Fruit fly (Drosophila melanogaster) whole organism, prepupa: ENCODE data around the gene THADA.
A peak's percentile ranks its signal among the peaks of the same experiment; 100 is the strongest.

Experiments used
- Blimp-1 ChIP-seq: fragments of 200-800 bp; sonication (Bioruptor generic); optimal IDR thresholded peaks from 3 replicates; lab custom pipeline; 2017; ENCODE audit warnings: missing biosample characterization, missing genetic modification characterization, mild to moderate bottlenecking, moderate library complexity, missing genetic modification reagents
- CG10631 ChIP-seq: fragments of 200-800 bp; sonication (Bioruptor generic); optimal IDR thresholded peaks from 2 replicates; lab custom pipeline; 2016; ENCODE audit warnings: missing biosample characterization, missing genetic modification characterization
- CG10669 ChIP-seq: fragments of 200-800 bp; sonication (Bioruptor generic); optimal IDR thresholded peaks from 3 replicates; lab custom pipeline; 2018; ENCODE audit warnings: missing biosample characterization, mild to moderate bottlenecking, missing genetic modification characterization, moderate library complexity
- CG11294 ChIP-seq: fragments of 200-800 bp; sonication (Bioruptor generic); IDR thresholded peaks from 2 replicates; pipeline ENCODE4 v1.3.6; 2022; ENCODE audit warnings: missing biosample characterization, missing genetic modification characterization
- CG11762 ChIP-seq: fragments of 200-800 bp; sonication (Bioruptor generic); optimal IDR thresholded peaks from 3 replicates; lab custom pipeline; 2016; ENCODE audit warnings: missing biosample characterization, missing genetic modification characterization; ENCODE audit not compliant: insufficient read depth
- CG11902 ChIP-seq: fragments of 200-800 bp; sonication (Bioruptor generic); optimal IDR thresholded peaks from 3 replicates; lab custom pipeline; 2016; ENCODE audit warnings: missing biosample characterization, missing genetic modification characterization
- CG15336 ChIP-seq: fragments of 200-800 bp; sonication (Bioruptor generic); IDR thresholded peaks from 2 replicates; pipeline ENCODE4 v1.3.6; 2022; ENCODE audit warnings: missing biosample characterization, missing genetic modification characterization
- CG1621 ChIP-seq: fragments of 200-800 bp; sonication (Bioruptor generic); optimal IDR thresholded peaks from 3 replicates; lab custom pipeline; 2018; ENCODE audit warnings: missing biosample characterization, mild to moderate bottlenecking, missing genetic modification characterization
- CG16779 ChIP-seq: fragments of 200-800 bp; sonication (Bioruptor generic); optimal IDR thresholded peaks from 3 replicates; lab custom pipeline; 2017; ENCODE audit warnings: missing biosample characterization, mild to moderate bottlenecking, missing genetic modification characterization
- CG31627 ChIP-seq: fragments of 200-800 bp; sonication (Bioruptor generic); optimal IDR thresholded peaks from 3 replicates; lab custom pipeline; 2016; ENCODE audit warnings: missing biosample characterization, missing genetic modification characterization
- CG32006 ChIP-seq: fragments of 200-800 bp; sonication (Bioruptor generic); optimal IDR thresholded peaks from 3 replicates; lab custom pipeline; 2017; ENCODE audit warnings: missing biosample characterization, mild to moderate bottlenecking, missing genetic modification characterization
- CG3919 ChIP-seq: fragments of 200-800 bp; sonication (Bioruptor generic); optimal IDR thresholded peaks from 3 replicates; lab custom pipeline; 2016; ENCODE audit warnings: missing biosample characterization, missing genetic modification characterization
- CG4318 ChIP-seq: fragments of 200-800 bp; sonication (Bioruptor generic); optimal IDR thresholded peaks from 3 replicates; lab custom pipeline; 2017; ENCODE audit warnings: missing biosample characterization, mild to moderate bottlenecking, missing genetic modification characterization
- CG6276 ChIP-seq: fragments of 200-800 bp; sonication (Bioruptor generic); optimal IDR thresholded peaks from 2 replicates; lab custom pipeline; 2017; ENCODE audit warnings: missing biosample characterization, mild to moderate bottlenecking, missing genetic modification characterization
- CG6808 ChIP-seq: fragments of 200-800 bp; sonication (Bioruptor generic); optimal IDR thresholded peaks from 3 replicates; lab custom pipeline; 2017; ENCODE audit warnings: missing biosample characterization, missing genetic modification characterization, mild to moderate bottlenecking, moderate library complexity, missing genetic modification reagents
- CG8119 ChIP-seq: fragments of 200-800 bp; sonication (Bioruptor generic); IDR thresholded peaks from 3 replicates; pipeline ENCODE4 v1.3.6; 2022; ENCODE audit warnings: missing biosample characterization, missing genetic modification characterization
- Eip75B ChIP-seq: fragments of 200-800 bp; sonication (Bioruptor generic); optimal IDR thresholded peaks from 3 replicates; lab custom pipeline; 2016; ENCODE audit warnings: missing biosample characterization, missing genetic modification characterization
- Eip78C ChIP-seq: fragments of 200-800 bp; sonication (Bioruptor generic); peaks from one replicate; lab custom pipeline; 2016; ENCODE audit warnings: missing biosample characterization, missing genetic modification characterization
- Ets96B ChIP-seq: fragments of 200-800 bp; optimal IDR thresholded peaks from 2 replicates; lab custom pipeline; 2019; ENCODE audit warnings: missing biosample characterization, mild to moderate bottlenecking, missing genetic modification characterization, moderate library complexity
- Gug ChIP-seq: fragments of 200-800 bp; sonication (Bioruptor generic); IDR thresholded peaks from 2 replicates; pipeline ENCODE4 v1.3.6; 2022; ENCODE audit warnings: missing biosample characterization, missing genetic modification characterization
- Hr38 ChIP-seq: sonication (Bioruptor generic); optimal IDR thresholded peaks from 2 replicates; lab custom pipeline; 2016; ENCODE audit warnings: missing biosample characterization, missing genetic modification characterization
- Hr4 ChIP-seq: fragments of 200-800 bp; sonication (Bioruptor generic); optimal IDR thresholded peaks from 3 replicates; lab custom pipeline; 2016; ENCODE audit warnings: missing biosample characterization, missing genetic modification characterization
- Met ChIP-seq: fragments of 200-800 bp; sonication (Bioruptor generic); optimal IDR thresholded peaks from 3 replicates; lab custom pipeline; 2016; ENCODE audit warnings: missing biosample characterization, missing genetic modification characterization
- OdsH ChIP-seq: fragments of 200-800 bp; sonication (Bioruptor generic); optimal IDR thresholded peaks from 3 replicates; lab custom pipeline; 2016; ENCODE audit warnings: missing biosample characterization, missing genetic modification characterization
- Smox ChIP-seq: fragments of 200-800 bp; sonication (Bioruptor generic); optimal IDR thresholded peaks from 3 replicates; lab custom pipeline; 2016; ENCODE audit warnings: missing biosample characterization, missing genetic modification characterization
- Sox102F ChIP-seq: fragments of 200-800 bp; sonication (Bioruptor generic); optimal IDR thresholded peaks from 2 replicates; lab custom pipeline; 2016; ENCODE audit warnings: missing biosample characterization, mild to moderate bottlenecking, missing genetic modification characterization
- Sox14 ChIP-seq: fragments of 200-800 bp; sonication (Bioruptor generic); optimal IDR thresholded peaks from 3 replicates; lab custom pipeline; 2016; ENCODE audit warnings: missing biosample characterization, missing genetic modification characterization
- Sox15 ChIP-seq: fragments of 200-800 bp; sonication (Bioruptor generic); optimal IDR thresholded peaks from 3 replicates; lab custom pipeline; 2016; ENCODE audit warnings: missing biosample characterization, missing genetic modification characterization
- achi ChIP-seq: fragments of 200-800 bp; sonication (Bioruptor generic); optimal IDR thresholded peaks from 3 replicates; lab custom pipeline; 2016; ENCODE audit warnings: missing biosample characterization, missing genetic modification characterization
- acj6 ChIP-seq: fragments of 200-800 bp; sonication (Bioruptor generic); optimal IDR thresholded peaks from 3 replicates; lab custom pipeline; 2016; ENCODE audit warnings: missing biosample characterization, missing genetic modification characterization
- dac ChIP-seq: fragments of 200-800 bp; sonication (Bioruptor generic); optimal IDR thresholded peaks from 2 replicates; lab custom pipeline; 2017; ENCODE audit warnings: missing biosample characterization, mild to moderate bottlenecking, missing genetic modification characterization
- eg ChIP-seq: fragments of 200-800 bp; sonication (Bioruptor generic); IDR thresholded peaks from 3 replicates; pipeline ENCODE4 v1.3.6; 2022; ENCODE audit warnings: missing biosample characterization, missing genetic modification characterization
- esn ChIP-seq: fragments of 200-800 bp; sonication (Bioruptor generic); optimal IDR thresholded peaks from 2 replicates; lab custom pipeline; 2016; ENCODE audit warnings: missing biosample characterization, mild to moderate bottlenecking, missing genetic modification characterization, moderate library complexity
- fd59A ChIP-seq: fragments of 200-800 bp; sonication (Bioruptor generic); optimal IDR thresholded peaks from 2 replicates; lab custom pipeline; 2017; ENCODE audit warnings: missing biosample characterization, mild to moderate bottlenecking, missing genetic modification characterization, missing genetic modification reagents
- fkh ChIP-seq: fragments of 200-800 bp; sonication (Bioruptor generic); optimal IDR thresholded peaks from 3 replicates; lab custom pipeline; 2017; ENCODE audit warnings: missing biosample characterization, mild to moderate bottlenecking, missing genetic modification characterization, moderate library complexity
- lz ChIP-seq: fragments of 200-800 bp; sonication (Bioruptor generic); optimal IDR thresholded peaks from 3 replicates; lab custom pipeline; 2016; ENCODE audit warnings: missing biosample characterization, missing genetic modification characterization
- net ChIP-seq: fragments of 200-800 bp; sonication (Bioruptor generic); optimal IDR thresholded peaks from 3 replicates; lab custom pipeline; 2016; ENCODE audit warnings: missing biosample characterization, missing genetic modification characterization
- spab ChIP-seq: fragments of 200-800 bp; sonication (Bioruptor generic); optimal IDR thresholded peaks from 2 replicates; lab custom pipeline; 2017; ENCODE audit warnings: missing biosample characterization, mild to moderate bottlenecking, missing genetic modification characterization, missing genetic modification reagents
- svp ChIP-seq: fragments of 200-800 bp; sonication (Bioruptor generic); peaks from one replicate; lab custom pipeline; 2016; ENCODE audit warnings: missing biosample characterization, missing genetic modification characterization
- topi ChIP-seq: fragments of 200-800 bp; sonication (Bioruptor generic); optimal IDR thresholded peaks from 3 replicates; lab custom pipeline; 2016; ENCODE audit warnings: missing biosample characterization, missing genetic modification characterization

Gene THADA

dm6 chrX:19842397-19843261 is 22.7 kb downstream of the THADA start (continued):
- TF ChIP-seq CG11762 (GFP tag; lab: Kevin White, UChicago) (no peak), spab (peak; percentile 55), CG11902 (no peak), CG10631 (GFP tag; lab: Kevin White, UChicago) (peak; percentile 62), CG31627 (GFP tag; lab: Kevin White, UChicago) (peak; percentile 41), CG3919 (peak; percentile 34), Eip75B (GFP tag; lab: Kevin White, UChicago) (peak; percentile 56), Sox102F (peak; percentile 33), Sox14 (GFP tag; lab: Kevin White, UChicago) (peak; percentile 53), Sox15 (peak; percentile 36)

- peak; percentile 58 for TF ChIP-seq svp (GFP tag; lab: Kevin White, UChicago)
- TF ChIP-seq CG10669 (GFP tag; lab: Kevin White, UChicago) = no peak
- TF ChIP-seq CG11294 (GFP tag; lab: Robert Waterston, UW) = no peak
- no peak for TF ChIP-seq net (GFP tag; lab: Kevin White, UChicago)
- TF ChIP-seq CG32006 = no peak
- no peak for TF ChIP-seq CG6276 (GFP tag; lab: Kevin White, UChicago)
- TF ChIP-seq achi (GFP tag; lab: Kevin White, UChicago) = no peak
- TF ChIP-seq CG16779 (tag; lab: Kevin White, UChicago) = no peak
Observed at dm6 chrX:19840341-19840740, 25.0 kb downstream of the THADA start.

- no peak for TF ChIP-seq Met (GFP tag; lab: Kevin White, UChicago)
- no peak for TF ChIP-seq CG6808 (GFP tag; lab: Kevin White, UChicago)
- TF ChIP-seq CG3919 = no peak
- TF ChIP-seq CG11902 = no peak
- no peak for TF ChIP-seq acj6 (GFP tag; lab: Kevin White, UChicago)
- TF ChIP-seq Hr4 = no peak
- no peak for TF ChIP-seq CG11762 (GFP tag; lab: Kevin White, UChicago)
- no peak for TF ChIP-seq topi (GFP tag; lab: Kevin White, UChicago)
- TF ChIP-seq esn = no peak
- peak; percentile 52 for TF ChIP-seq fkh (GFP tag; lab: Kevin White, UChicago)
- no peak for TF ChIP-seq OdsH (GFP tag; lab: Kevin White, UChicago)
- TF ChIP-seq CG32006 = no peak
- no peak for TF ChIP-seq fd59A (GFP tag; lab: Kevin White, UChicago)
- peak; percentile 13 for TF ChIP-seq Eip78C
- no peak for TF ChIP-seq Blimp-1 (GFP tag; lab: Kevin White, UChicago)
- TF ChIP-seq Sox14 (GFP tag; lab: Kevin White, UChicago) = no peak
Observed at dm6 chrX:19839067-19839466, 26.3 kb downstream of the THADA start.

- TF ChIP-seq Ets96B (tag; lab: Kevin White, UChicago) = no peak
- TF ChIP-seq CG6276 (GFP tag; lab: Kevin White, UChicago) = no peak
- no peak for TF ChIP-seq eg
- no peak for TF ChIP-seq Smox
- TF ChIP-seq Gug (GFP tag; lab: Robert Waterston, UW) = no peak
- TF ChIP-seq esn = no peak
- no peak for TF ChIP-seq lz (GFP tag; lab: Kevin White, UChicago)
- no peak for TF ChIP-seq Sox14 (GFP tag; lab: Kevin White, UChicago)
- TF ChIP-seq OdsH (GFP tag; lab: Kevin White, UChicago) = no peak
- TF ChIP-seq CG6808 (GFP tag; lab: Kevin White, UChicago) = no peak
- TF ChIP-seq Sox15 = no peak
- no peak for TF ChIP-seq dac (GFP tag; lab: Kevin White, UChicago)
- TF ChIP-seq CG11762 (GFP tag; lab: Kevin White, UChicago) = no peak
- TF ChIP-seq Hr38 (GFP tag; lab: Kevin White, UChicago) = no peak
- no peak for TF ChIP-seq CG4318 (GFP tag; lab: Kevin White, UChicago)
- no peak for TF ChIP-seq CG8119 (GFP tag; lab: Robert Waterston, UW)
- no peak for TF ChIP-seq CG1621 (tag; lab: Kevin White, UChicago)
- no peak for TF ChIP-seq CG15336
- TF ChIP-seq, all 60 proteins: peak for 0
Observed at dm6 chrX:19827762-19828161, 37.6 kb downstream of the THADA start.
